Fruit fly (Drosophila melanogaster): ENCODE results near the gene CG43362.
A peak's percentile ranks its signal among the peaks of the same experiment; 100 is the strongest.

Gene CG43362

dm6 chr2L:18319577-18320316, 28.5 kb upstream of the CG43362 start, which contains the start of gene Fas3 (continued):
- TF ChIP-seq Dll (GFP tag; IDR thresholded peaks at IDR 0.05; ENCODE audit: partially characterized antibody) (0 out of 4 replicates have a peak, but pooled peaks have one; percentile 30), chinmo (GFP tag; IDR thresholded peaks at IDR 0.05; ENCODE audit: partially characterized antibody) (peak; percentile 93; the same call in 2 of the 4 replicates), her (GFP tag; optimal IDR thresholded peaks at IDR 0.05) (peak; percentile 57), CG10431 (GFP tag; optimal IDR thresholded peaks at IDR 0.05) (no peak), Dref (GFP tag; IDR thresholded peaks at IDR 0.05) (no peak), Ravus (GFP tag; IDR thresholded peaks at IDR 0.05) (no peak), eyg (GFP tag; optimal IDR thresholded peaks at IDR 0.05) (no peak), CG9817 (tag; optimal IDR thresholded peaks at IDR 0.05) (no peak), fd102C (GFP tag; optimal IDR thresholded peaks at IDR 0.05) (no peak), CG15514 (GFP tag; optimal IDR thresholded peaks at IDR 0.05) (peak; percentile 47), CG13296 (GFP tag; optimal IDR thresholded peaks at IDR 0.05) (peak; percentile 45), lola (GFP tag; optimal IDR thresholded peaks at IDR 0.05) (no peak), Rfx (GFP tag; IDR thresholded peaks at IDR 0.05) (peak; percentile 32; the same call in 1 of the 2 replicates), GATAe (GFP tag; conservative IDR thresholded peaks at IDR 0.05) (no peak), Dp (GFP tag; optimal IDR thresholded peaks at IDR 0.05) (no peak), nerfin-1 (tag; optimal IDR thresholded peaks at IDR 0.05) (peak; percentile 21), slbo (GFP tag; IDR thresholded peaks at IDR 0.05) (0 out of 2 replicates have a peak, but pooled peaks have one; percentile 7), crol (GFP tag; IDR thresholded peaks at IDR 0.05) (no peak; the same call in 1 of the 2 replicates), sima (GFP tag; optimal IDR thresholded peaks at IDR 0.05) (no peak), CG17802 (tag; optimal IDR thresholded peaks at IDR 0.05) (no peak), hth (optimal IDR thresholded peaks at IDR 0.05) (no peak), Hmr (GFP tag; optimal IDR thresholded peaks at IDR 0.05) (peak; percentile 40), CG9727 (GFP tag; optimal IDR thresholded peaks at IDR 0.05) (no peak), Opbp (GFP tag; IDR thresholded peaks at IDR 0.05; ENCODE audit: partially characterized antibody) (peak; percentile 69), sens (GFP tag) (peak; percentile 92), Ets65A (GFP tag) (no peak), Jarid2 (GFP tag; optimal IDR thresholded peaks at IDR 0.05) (peak; percentile 98), CG12659 (GFP tag; optimal IDR thresholded peaks at IDR 0.05) (peak; percentile 14), Nf-YC (tag; optimal IDR thresholded peaks at IDR 0.05) (peak; percentile 8), bcd (GFP tag; optimal IDR thresholded peaks at IDR 0.05) (no peak), CG11695 (GFP tag; IDR thresholded peaks at IDR 0.05) (0 out of 3 replicates have a peak, but pooled peaks have one; percentile 7), CG5180 (GFP tag; optimal IDR thresholded peaks at IDR 0.05) (peak; percentile 51), CG10321 (GFP tag; IDR thresholded peaks at IDR 0.05) (peak; percentile 32; the same call in 1 of the 2 replicates), zfh2 (GFP tag; optimal IDR thresholded peaks at IDR 0.05) (no peak), BtbVII (GFP tag; optimal IDR thresholded peaks at IDR 0.05) (no peak), Fer2 (tag; optimal IDR thresholded peaks at IDR 0.05) (no peak), Doc2 (GFP tag; IDR thresholded peaks at IDR 0.05) (no peak), gsb-n (tag; optimal IDR thresholded peaks at IDR 0.05) (peak; percentile 30), CG9215 (GFP tag; IDR thresholded peaks at IDR 0.05) (no peak), Chrac-16 (GFP tag; optimal IDR thresholded peaks at IDR 0.05) (no peak), CG6689 (GFP tag; IDR thresholded peaks at IDR 0.05) (no peak), CG17359 (tag; optimal IDR thresholded peaks at IDR 0.05) (no peak), Elba2 (GFP tag; optimal IDR thresholded peaks at IDR 0.05) (no peak), Sox100B (GFP tag; optimal IDR thresholded peaks at IDR 0.05) (no peak), CG7786 (GFP tag; optimal IDR thresholded peaks at IDR 0.05) (no peak), CG8944 (GFP tag; optimal IDR thresholded peaks at IDR 0.05) (no peak), fd3F (GFP tag; optimal IDR thresholded peaks at IDR 0.05) (no peak), sqz (GFP tag; optimal IDR thresholded peaks at IDR 0.05) (no peak), CG12236 (GFP tag; optimal IDR thresholded peaks at IDR 0.05) (no peak)
